Worm (Caenorhabditis elegans): ENCODE measurements around the gene T02G5.14.

DNA sequence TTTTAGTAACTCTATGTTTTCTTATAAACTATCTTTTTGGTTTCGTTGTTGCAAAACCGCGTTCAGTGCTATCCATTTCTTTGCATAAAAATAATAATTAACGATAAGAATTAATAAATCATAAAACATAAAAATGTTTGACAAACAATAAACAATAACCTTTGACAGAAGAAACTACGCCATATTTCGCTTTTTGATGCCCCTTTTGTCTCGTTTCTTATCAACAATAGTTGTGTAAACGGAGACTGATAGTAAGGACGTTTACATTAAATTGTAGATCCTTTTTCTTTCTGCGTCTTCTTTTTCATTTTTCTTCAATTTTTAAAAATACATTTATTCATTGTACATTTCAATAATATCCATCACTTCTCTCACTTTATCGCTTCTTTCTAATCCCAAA is 54.9 kb downstream of the T02G5.14 start:
- TF ChIP-seq unc-130 (GFP tag; optimal IDR thresholded peaks at IDR 0.05): no peak
- TF ChIP-seq hlh-12 (tag; optimal IDR thresholded peaks at IDR 0.05): no peak
- TF ChIP-seq ztf-3 (GFP tag; optimal IDR thresholded peaks at IDR 0.05): no peak
- TF ChIP-seq let-607 (tag; optimal IDR thresholded peaks at IDR 0.05): no peak
- TF ChIP-seq ekl-4 (GFP tag; IDR thresholded peaks at IDR 0.05): no peak
- TF ChIP-seq lir-1 (GFP tag; conservative IDR thresholded peaks at IDR 0.05): no peak
- TF ChIP-seq madf-6 (GFP tag; IDR thresholded peaks at IDR 0.05): no peak
- TF ChIP-seq mcd-1 (GFP tag; IDR thresholded peaks at IDR 0.05): no peak
- TF ChIP-seq pha-4 (tag; optimal IDR thresholded peaks at IDR 0.05): no peak
- TF ChIP-seq die-1 (tag; optimal IDR thresholded peaks at IDR 0.05): no peak
- no peak for TF ChIP-seq hlh-26 (GFP tag; conservative IDR thresholded peaks at IDR 0.05)
- no peak for TF ChIP-seq snpc-4 (GFP tag; optimal IDR thresholded peaks at IDR 0.05)
- no peak for TF ChIP-seq snpc-4 (tag; optimal IDR thresholded peaks at IDR 0.05)
- TF ChIP-seq lsl-1 (GFP tag; optimal IDR thresholded peaks at IDR 0.05): no peak
- no peak for TF ChIP-seq F55B11.4 (tag; optimal IDR thresholded peaks at IDR 0.05; ENCODE audit: borderline replicate concordance, insufficient read depth)
